Worm (Caenorhabditis elegans): ENCODE data around the gene srx-78.

ce11 chrV:15055873-15056272, 39.0 kb upstream of the srx-78 start, which contains the start of gene C25D7.16:
- no peak for TF ChIP-seq somi-1 (GFP tag; optimal IDR thresholded peaks at IDR 0.05)
- no peak for TF ChIP-seq aptf-2 (GFP tag; conservative IDR thresholded peaks at IDR 0.05)
- TF ChIP-seq B0035.1 (tag; optimal IDR thresholded peaks at IDR 0.05): no peak
- TF ChIP-seq Y53G8AR.9 (GFP tag; conservative IDR thresholded peaks at IDR 0.05): no peak
- TF ChIP-seq ets-4 (GFP tag; optimal IDR thresholded peaks at IDR 0.05): no peak
- TF ChIP-seq sea-2 (GFP tag; IDR thresholded peaks at IDR 0.05): no peak
- no peak for TF ChIP-seq F23B12.7 (tag; optimal IDR thresholded peaks at IDR 0.05; ENCODE audit: insufficient read depth)
- TF ChIP-seq unc-130 (GFP tag; optimal IDR thresholded peaks at IDR 0.05): no peak
- no peak for TF ChIP-seq hrde-1 (tag; optimal IDR thresholded peaks at IDR 0.05; ENCODE audit: borderline replicate concordance)
- TF ChIP-seq ama-1 (optimal IDR thresholded peaks at IDR 0.05): no peak
- TF ChIP-seq ama-1 (GFP tag; optimal IDR thresholded peaks at IDR 0.05): no peak
- TF ChIP-seq hlh-12 (tag; optimal IDR thresholded peaks at IDR 0.05): no peak
